Fruit fly (Drosophila melanogaster): Measurements from ENCODE around the gene mRpS21.
A peak's percentile ranks its signal among the peaks of the same experiment; 100 is the strongest.

The mRpS21 gene

DNA sequence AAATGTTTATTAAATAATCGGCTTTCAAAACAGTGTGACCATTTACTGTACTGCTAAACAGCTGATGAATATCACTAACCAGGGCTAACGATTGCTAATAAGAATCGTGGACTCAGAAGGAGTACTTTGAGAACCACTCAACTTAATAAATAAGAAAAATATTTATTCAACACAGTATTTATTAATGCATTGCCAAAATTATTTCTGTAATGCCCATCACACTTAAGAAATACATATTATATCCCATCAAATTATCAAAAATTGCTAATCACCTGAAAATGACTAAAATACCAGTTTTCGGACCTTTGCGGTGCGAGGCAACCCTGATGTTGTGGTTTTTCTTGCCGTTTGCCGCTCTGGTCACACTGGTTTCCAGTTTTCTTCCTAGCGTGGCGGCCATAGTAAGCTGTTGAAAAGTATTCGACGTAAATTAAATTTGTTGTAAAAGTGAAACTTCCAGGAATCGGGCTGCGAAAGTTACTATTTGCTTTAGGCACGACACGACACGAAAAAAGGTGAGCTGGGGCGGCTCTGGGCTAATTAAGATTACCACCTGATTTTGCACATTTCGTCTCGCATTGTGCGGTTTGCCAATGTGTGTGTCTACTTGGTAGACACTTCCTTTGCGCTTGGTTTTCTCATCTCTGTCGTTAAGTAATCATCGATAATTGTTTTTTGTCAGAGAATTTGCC, at the start of gene mRpS21, which contains the start of gene Droj2 (continued):
- TF ChIP-seq ERR (GFP tag; optimal IDR thresholded peaks at IDR 0.05) (no peak), CG13424 (tag; optimal IDR thresholded peaks at IDR 0.05) (peak; percentile 78), mirr (GFP tag; optimal IDR thresholded peaks at IDR 0.05) (peak; percentile 17), B-H2 (GFP tag; optimal IDR thresholded peaks at IDR 0.05) (no peak), al (GFP tag; IDR thresholded peaks at IDR 0.05) (peak; percentile 47; the same call in 1 of the 2 replicates), D (optimal IDR thresholded peaks at IDR 0.05) (no peak), D (GFP tag; optimal IDR thresholded peaks at IDR 0.05) (no peak), CG31224 (GFP tag; IDR thresholded peaks at IDR 0.05) (peak; percentile 35; the same call in 1 of the 2 replicates), CG9215 (GFP tag; IDR thresholded peaks at IDR 0.05) (no peak; the same call in 1 of the 2 replicates), CG34224 (GFP tag; IDR thresholded peaks at IDR 0.05; ENCODE audit: partially characterized antibody) (no peak), CG7786 (GFP tag; optimal IDR thresholded peaks at IDR 0.05) (peak; percentile 2), hbn (GFP tag; IDR thresholded peaks at IDR 0.05; ENCODE audit: partially characterized antibody) (no peak; the same call in 1 of the 2 replicates), Adf1 (GFP tag; IDR thresholded peaks at IDR 0.05) (no peak), CG17802 (tag; optimal IDR thresholded peaks at IDR 0.05) (no peak), kay (GFP tag; optimal IDR thresholded peaks at IDR 0.05) (peak; percentile 12), B-H1 (GFP tag; IDR thresholded peaks at IDR 0.05) (no peak), gt (GFP tag; IDR thresholded peaks at IDR 0.05) (no peak), CG4282 (GFP tag; optimal IDR thresholded peaks at IDR 0.05) (no peak), CG4820 (GFP tag; optimal IDR thresholded peaks at IDR 0.05) (no peak), CG17912 (GFP tag; optimal IDR thresholded peaks at IDR 0.05) (no peak), CG13894 (tag; optimal IDR thresholded peaks at IDR 0.05) (peak; percentile 59), Lhr (GFP tag; optimal IDR thresholded peaks at IDR 0.05) (peak; percentile 71), nerfin-1 (tag; optimal IDR thresholded peaks at IDR 0.05) (peak; percentile 56), CG17829 (tag; optimal IDR thresholded peaks at IDR 0.05) (peak; percentile 89), E2f1 (GFP tag; IDR thresholded peaks at IDR 0.05) (peak; percentile 40; the same call in 1 of the 2 replicates), Hand (GFP tag; optimal IDR thresholded peaks at IDR 0.05) (no peak), NC2β (GFP tag; optimal IDR thresholded peaks at IDR 0.05) (peak; percentile 21), CG7372 (GFP tag; IDR thresholded peaks at IDR 0.05) (0 out of 2 replicates have a peak, but pooled peaks have one; percentile 29), salm (tag; optimal IDR thresholded peaks at IDR 0.05) (peak; percentile 41), CG42726 (GFP tag; IDR thresholded peaks at IDR 0.05; ENCODE audit: partially characterized antibody) (no peak), slbo (GFP tag; IDR thresholded peaks at IDR 0.05) (peak; percentile 76), Hr39 (optimal IDR thresholded peaks at IDR 0.05) (no peak), trh (GFP tag; optimal IDR thresholded peaks at IDR 0.05) (no peak), HmgZ (tag; optimal IDR thresholded peaks at IDR 0.05) (peak; percentile 66), CG9797 (GFP tag; optimal IDR thresholded peaks at IDR 0.05) (peak; percentile 97), exex (tag; optimal IDR thresholded peaks at IDR 0.05) (peak; percentile 40), CG12219 (GFP tag; optimal IDR thresholded peaks at IDR 0.05) (no peak), bsh (GFP tag; optimal IDR thresholded peaks at IDR 0.05) (peak in 1 of 2 experiments; percentile 36), Dad (GFP tag; optimal IDR thresholded peaks at IDR 0.05) (peak; percentile 42), CG9817 (tag; optimal IDR thresholded peaks at IDR 0.05) (peak; percentile 75), CG6765 (GFP tag; optimal IDR thresholded peaks at IDR 0.05) (no peak), pan (optimal IDR thresholded peaks at IDR 0.05) (no peak), pan (GFP tag; optimal IDR thresholded peaks at IDR 0.05 in 1 of 2, IDR thresholded peaks at IDR 0.05 in 1 of 2) (no peak), ato (GFP tag; IDR thresholded peaks at IDR 0.05; ENCODE audit: partially characterized antibody) (no peak), dm (GFP tag; optimal IDR thresholded peaks at IDR 0.05) (peak; percentile 39), CG31365 (tag; optimal IDR thresholded peaks at IDR 0.05) (no peak), dati (GFP tag; IDR thresholded peaks at IDR 0.05) (no peak), CG14441 (GFP tag; IDR thresholded peaks at IDR 0.05) (peak; percentile 14; the same call in 1 of the 2 replicates), Sry-β (GFP tag; optimal IDR thresholded peaks at IDR 0.05) (no peak), Usf (GFP tag; optimal IDR thresholded peaks at IDR 0.05) (no peak)
